Worm (Caenorhabditis elegans): ENCODE measurements around the gene cest-2.3.

ce11 chrV:14133002-14133763 lies 49.6 kb downstream of the cest-2.3 start:
- no peak for TF ChIP-seq klf-2 (GFP tag; conservative IDR thresholded peaks at IDR 0.05)
- TF ChIP-seq ztf-29 (GFP tag; IDR thresholded peaks at IDR 0.05): no peak
- TF ChIP-seq ztf-23 (GFP tag; IDR thresholded peaks at IDR 0.05): no peak

All from whole organism, midembryonic.